Fruit fly (Drosophila melanogaster): Measurements from ENCODE around the gene CG43638.

- TF ChIP-seq insv (optimal IDR thresholded peaks at IDR 0.05), result no peak
- TF ChIP-seq Sin3A (optimal IDR thresholded peaks at IDR 0.05), result no peak
- no peak for TF ChIP-seq psq (optimal IDR thresholded peaks at IDR 0.05)
- TF ChIP-seq ttk (optimal IDR thresholded peaks at IDR 0.05), result no peak
- no peak for TF ChIP-seq Myc (optimal IDR thresholded peaks at IDR 0.05)
- TF ChIP-seq h (optimal IDR thresholded peaks at IDR 0.05), result no peak
Observed at dm6 chr3L:12063442-12064080, 19.2 kb downstream of the CG43638 start.

All from Kc167 (cell line).